Worm (Caenorhabditis elegans) whole organism, young adult: ENCODE results near the gene pmt-1.
A peak's percentile ranks its signal among the peaks of the same experiment; 100 is the strongest.

ENCODE experiments used
- B0261.1 ChIP-seq: sonication (generic microtip); optimal IDR thresholded peaks from 2 replicates; lab custom pipeline; 2016; ENCODE audit warnings: mild to moderate bottlenecking, missing genetic modification characterization, moderate library complexity, missing compliant biosample characterization
- C17E4.6 ChIP-seq: fragments of 200-800 bp; sonication (Bioruptor generic); IDR thresholded peaks from 2 replicates; pipeline ENCODE4 v1.3.6; 2022; ENCODE audit warnings: missing genetic modification reagents, missing genetic modification characterization, missing compliant biosample characterization
- F10E7.11 ChIP-seq: sonication (generic microtip); optimal IDR thresholded peaks from 2 replicates; lab custom pipeline; 2017; ENCODE audit warnings: mild to moderate bottlenecking, missing genetic modification characterization, moderate library complexity, missing compliant biosample characterization
- F22D6.2 ChIP-seq: sonication (generic microtip); optimal IDR thresholded peaks from 2 replicates; lab custom pipeline; 2016; ENCODE audit warnings: mild to moderate bottlenecking, missing genetic modification characterization, missing compliant biosample characterization
- K12H6.12 ChIP-seq: fragments of 200-800 bp; sonication (Bioruptor generic); optimal IDR thresholded peaks from 2 replicates; lab custom pipeline; 2018; ENCODE audit warnings: mild to moderate bottlenecking, missing genetic modification characterization, missing compliant biosample characterization
- T07F8.4 ChIP-seq: sonication (generic microtip); optimal IDR thresholded peaks from 2 replicates; lab custom pipeline; 2016; ENCODE audit warnings: mild to moderate bottlenecking, missing genetic modification characterization, moderate library complexity, missing compliant biosample characterization
- Y53G8AR.9 ChIP-seq: fragments of 200-800 bp; sonication (Bioruptor generic); conservative IDR thresholded peaks from 2 replicates; pipeline ENCODE4 v1.3.6; 2022; ENCODE audit warnings: missing genetic modification reagents, missing genetic modification characterization, missing compliant biosample characterization
- Y67H2A.10 ChIP-seq: fragments of 200-800 bp; sonication (Bioruptor generic); conservative IDR thresholded peaks from 2 replicates; pipeline ENCODE4 v1.3.6; 2022; ENCODE audit warnings: missing genetic modification reagents, missing genetic modification characterization, missing compliant biosample characterization
- ama-1 ChIP-seq, 3 experiments: fragments of 150-350 bp in 1 of 3; sonication (generic microtip) in 2 of 3; optimal IDR thresholded peaks; 2 replicates each; lab custom pipeline; 2014 to 2018; ENCODE audit warnings: missing biosample characterization in 2 of 3, missing genetic modification characterization in 2 of 3, missing genetic modification reagents in 2 of 3
- aptf-3 ChIP-seq: fragments of 200-800 bp; sonication (Bioruptor generic); IDR thresholded peaks from 2 replicates; pipeline ENCODE4 v1.3.6; 2022; ENCODE audit warnings: missing genetic modification characterization, missing compliant biosample characterization
- athp-1 ChIP-seq: sonication (generic microtip); optimal IDR thresholded peaks from 2 replicates; lab custom pipeline; 2017; ENCODE audit warnings: mild to moderate bottlenecking, missing genetic modification characterization, missing compliant biosample characterization
- attf-3 ChIP-seq: fragments of 200-800 bp; sonication (Bioruptor generic); conservative IDR thresholded peaks from 2 replicates; pipeline ENCODE4 v1.3.6; 2022; ENCODE audit warnings: missing genetic modification reagents, missing genetic modification characterization, missing compliant biosample characterization
- attf-6 ChIP-seq: fragments of 200-800 bp; sonication (Bioruptor generic); IDR thresholded peaks from 2 replicates; pipeline ENCODE4 v1.3.6; 2022; ENCODE audit warnings: missing genetic modification reagents, missing genetic modification characterization, missing compliant biosample characterization
- bed-1 ChIP-seq: fragments of 200-800 bp; sonication (Bioruptor generic); IDR thresholded peaks from 2 replicates; pipeline ENCODE4 v1.3.6; 2022; ENCODE audit warnings: missing genetic modification reagents, missing genetic modification characterization, missing compliant biosample characterization
- cebp-1 ChIP-seq, 2 experiments: fragments of 200-800 bp in 1 of 2; sonication (Bioruptor generic) in 1 of 2; sonication (generic microtip) in 1 of 2; IDR thresholded peaks in 1 of 2; optimal IDR thresholded peaks in 1 of 2; 2 replicates each; pipeline versions ENCODE4 v1.3.6 to Lab custom; 2017 to 2022; ENCODE audit warnings: missing compliant biosample characterization in 2 of 2, missing genetic modification characterization in 2 of 2, mild to moderate bottlenecking in 1 of 2, missing genetic modification reagents in 1 of 2, moderate library complexity in 1 of 2
- ceh-40 ChIP-seq: fragments of 200-800 bp; sonication (Bioruptor generic); IDR thresholded peaks from 2 replicates; pipeline ENCODE4 v1.3.6; 2022; ENCODE audit warnings: missing genetic modification characterization, missing compliant biosample characterization
- ceh-79 ChIP-seq: sonication (generic microtip); optimal IDR thresholded peaks from 2 replicates; lab custom pipeline; 2017; ENCODE audit warnings: mild to moderate bottlenecking, missing genetic modification characterization, missing compliant biosample characterization
- ceh-91 ChIP-seq: fragments of 200-800 bp; sonication (Bioruptor generic); IDR thresholded peaks from 2 replicates; pipeline ENCODE4 v1.3.6; 2022; ENCODE audit warnings: missing genetic modification reagents, missing genetic modification characterization, missing compliant biosample characterization
- die-1 ChIP-seq: sonication (generic microtip); optimal IDR thresholded peaks from 2 replicates; lab custom pipeline; 2016; ENCODE audit warnings: missing genotype, mild to moderate bottlenecking, missing genetic modification characterization, missing compliant biosample characterization
- dox-1 ChIP-seq: fragments of 200-800 bp; sonication (Bioruptor generic); IDR thresholded peaks from 2 replicates; pipeline ENCODE4 v1.3.6; 2022; ENCODE audit warnings: missing genetic modification reagents, missing genetic modification characterization, missing compliant biosample characterization
- dpff-1 ChIP-seq: sonication (generic microtip); optimal IDR thresholded peaks from 2 replicates; lab custom pipeline; 2017; ENCODE audit warnings: mild to moderate bottlenecking, missing genetic modification characterization, missing compliant biosample characterization
- egrh-3 ChIP-seq: fragments of 200-800 bp; sonication (Bioruptor generic); IDR thresholded peaks from 2 replicates; pipeline ENCODE4 v1.3.6; 2022; ENCODE audit warnings: missing genetic modification reagents, missing genetic modification characterization, missing compliant biosample characterization
- hlh-26 ChIP-seq: fragments of 200-800 bp; sonication (Bioruptor generic); conservative IDR thresholded peaks from 2 replicates; pipeline ENCODE4 v1.3.6; 2022; ENCODE audit warnings: missing genetic modification reagents, missing genetic modification characterization, missing compliant biosample characterization
- hmg-1.2 ChIP-seq: fragments of 200-800 bp; sonication (Bioruptor generic); IDR thresholded peaks from 2 replicates; pipeline ENCODE4 v1.3.6; 2022; ENCODE audit warnings: missing genetic modification reagents, missing genetic modification characterization, missing compliant biosample characterization
- hrde-1 ChIP-seq: sonication (generic microtip); optimal IDR thresholded peaks from 2 replicates; lab custom pipeline; 2016; ENCODE audit warnings: missing genetic modification characterization, mild to moderate bottlenecking, missing compliant biosample characterization, moderate library complexity, missing genotype, missing genetic modification reagents, borderline replicate concordance
- hsf-1 ChIP-seq: fragments of 200-800 bp; sonication (Bioruptor generic); IDR thresholded peaks from 2 replicates; pipeline ENCODE4 v1.3.6; 2022; ENCODE audit warnings: missing genetic modification reagents, missing genetic modification characterization, missing compliant biosample characterization
- lag-1 ChIP-seq: fragments of 200-800 bp; sonication (Bioruptor generic); IDR thresholded peaks from 2 replicates; pipeline ENCODE4 v1.3.6; 2022; ENCODE audit warnings: missing genetic modification reagents, missing genetic modification characterization, missing compliant biosample characterization
- let-607 ChIP-seq, 2 experiments: fragments of 200-800 bp in 1 of 2; sonication (Bioruptor generic) in 1 of 2; sonication (generic microtip) in 1 of 2; optimal IDR thresholded peaks; 2 replicates each; lab custom pipeline; 2016 to 2018; ENCODE audit warnings: mild to moderate bottlenecking in 2 of 2, missing compliant biosample characterization in 2 of 2, missing genetic modification characterization in 2 of 2, moderate library complexity in 2 of 2, missing genotype in 1 of 2
- lin-35 ChIP-seq, 3 experiments: fragments of 150-350 bp in 2 of 3; sonication (generic microtip) in 1 of 3; optimal IDR thresholded peaks; 2 replicates each; lab custom pipeline; 2014 to 2018; ENCODE audit warnings: missing biosample characterization in 3 of 3, missing genetic modification characterization in 3 of 3, missing genetic modification reagents in 3 of 3
- lin-40 ChIP-seq: sonication (generic microtip); optimal IDR thresholded peaks from 2 replicates; lab custom pipeline; 2016; ENCODE audit warnings: missing genetic modification characterization, mild to moderate bottlenecking, missing compliant biosample characterization, missing genotype, missing genetic modification reagents
- lir-1 ChIP-seq: fragments of 200-800 bp; sonication (Bioruptor generic); conservative IDR thresholded peaks from 2 replicates; pipeline ENCODE4 v1.3.6; 2022; ENCODE audit warnings: missing genetic modification reagents, missing genetic modification characterization, missing compliant biosample characterization
- lsl-1 ChIP-seq: fragments of 200-800 bp; sonication (Bioruptor generic); optimal IDR thresholded peaks from 2 replicates; lab custom pipeline; 2018; ENCODE audit warnings: mild to moderate bottlenecking, missing genetic modification characterization, moderate library complexity, missing compliant biosample characterization
- mcd-1 ChIP-seq: fragments of 200-800 bp; sonication (Bioruptor generic); IDR thresholded peaks from 2 replicates; pipeline ENCODE4 v1.3.6; 2022; ENCODE audit warnings: missing genetic modification reagents, missing genetic modification characterization, missing compliant biosample characterization
- mes-4 ChIP-seq: sonication (generic microtip); optimal IDR thresholded peaks from 2 replicates; lab custom pipeline; 2016; ENCODE audit warnings: missing genotype, missing genetic modification characterization, missing compliant biosample characterization
- repo-1 ChIP-seq: sonication (generic microtip); optimal IDR thresholded peaks from 2 replicates; lab custom pipeline; 2017; ENCODE audit warnings: mild to moderate bottlenecking, missing genetic modification characterization, missing compliant biosample characterization
- sdz-38 ChIP-seq: sonication (generic microtip); optimal IDR thresholded peaks from 2 replicates; lab custom pipeline; 2016; ENCODE audit warnings: missing genotype, missing genetic modification characterization, missing compliant biosample characterization
- sea-2 ChIP-seq: fragments of 200-800 bp; sonication (Bioruptor generic); IDR thresholded peaks from 2 replicates; pipeline ENCODE4 v1.3.6; 2022; ENCODE audit warnings: missing genetic modification characterization, missing compliant biosample characterization
- snpc-1.1 ChIP-seq: sonication (generic microtip); optimal IDR thresholded peaks from 2 replicates; lab custom pipeline; 2017; ENCODE audit warnings: missing genetic modification characterization, mild to moderate bottlenecking, missing compliant biosample characterization, antibody characterized with exemption, moderate library complexity, missing genotype, missing genetic modification reagents; ENCODE audit not compliant: insufficient read depth
- snpc-3.4 ChIP-seq: sonication (generic microtip); optimal IDR thresholded peaks from 2 replicates; lab custom pipeline; 2017; ENCODE audit warnings: missing genetic modification characterization, mild to moderate bottlenecking, missing compliant biosample characterization, antibody characterized with exemption, moderate library complexity, missing genotype, missing genetic modification reagents
- snpc-4 ChIP-seq, 5 experiments: fragments of 150-350 bp in 1 of 5; sonication (generic microtip) in 4 of 5; optimal IDR thresholded peaks; 2 replicates each; lab custom pipeline; 2014 to 2018; ENCODE audit warnings: missing genetic modification characterization in 5 of 5, missing biosample characterization in 3 of 5, antibody characterized with exemption in 2 of 5, mild to moderate bottlenecking in 2 of 5, missing compliant biosample characterization in 2 of 5, missing genotype in 2 of 5, moderate library complexity in 2 of 5, missing genetic modification reagents in 1 of 5
- sptf-2 ChIP-seq: fragments of 200-800 bp; sonication (Bioruptor generic); optimal IDR thresholded peaks from 2 replicates; lab custom pipeline; 2018; ENCODE audit warnings: mild to moderate bottlenecking, missing genetic modification characterization, missing compliant biosample characterization
- tbp1 ChIP-seq: fragments of 200-800 bp; sonication (Bioruptor generic); optimal IDR thresholded peaks from 2 replicates; lab custom pipeline; 2018; ENCODE audit warnings: mild to moderate bottlenecking, missing genetic modification characterization, missing compliant biosample characterization
- tbx-9 ChIP-seq: sonication (generic microtip); optimal IDR thresholded peaks from 2 replicates; lab custom pipeline; 2016; ENCODE audit warnings: borderline replicate concordance, missing genetic modification characterization, inconsistent platforms, missing compliant biosample characterization
- ztf-25 ChIP-seq: fragments of 200-800 bp; sonication (Bioruptor generic); IDR thresholded peaks from 2 replicates; pipeline ENCODE4 v1.3.6; 2022; ENCODE audit warnings: missing genetic modification reagents, missing genetic modification characterization, missing compliant biosample characterization
- ztf-28 ChIP-seq: fragments of 200-800 bp; sonication (Bioruptor generic); IDR thresholded peaks from 2 replicates; pipeline ENCODE4 v1.3.6; 2022; ENCODE audit warnings: missing genetic modification reagents, missing genetic modification characterization, missing compliant biosample characterization
- ztf-6 ChIP-seq: fragments of 200-800 bp; sonication (Bioruptor generic); IDR thresholded peaks from 2 replicates; pipeline ENCODE4 v1.3.6; 2022; ENCODE audit warnings: missing genetic modification reagents, missing genetic modification characterization, missing compliant biosample characterization

pmt-1 gene

ce11 chrII:5326024-5326627, 43.8 kb upstream of the pmt-1 start (continued):
- TF ChIP-seq die-1 (tag; lab: Kevin White, UChicago) = no peak
- TF ChIP-seq ztf-6 = no peak
- peak; percentile 79 for TF ChIP-seq K12H6.12 (tag; lab: Kevin White, UChicago)
- no peak for TF ChIP-seq lag-1 (GFP tag; lab: Robert Waterston, UW)
- TF ChIP-seq hrde-1 (tag; lab: Kevin White, UChicago) = no peak
- no peak for TF ChIP-seq Y53G8AR.9
- no peak for TF ChIP-seq aptf-3 (GFP tag; lab: Robert Waterston, UW)
- TF ChIP-seq Y67H2A.10 = no peak
- TF ChIP-seq ztf-28 = no peak
- TF ChIP-seq C17E4.6 = no peak
- peak; percentile 11 for TF ChIP-seq tbp1
- TF ChIP-seq ceh-79 (tag; lab: Kevin White, UChicago) = no peak
- no peak for TF ChIP-seq ama-1 (optimal IDR thresholded peaks at IDR 0.05; lab: Kevin White, UChicago)
- TF ChIP-seq ama-1 (GFP tag; optimal IDR thresholded peaks at IDR 0.05; lab: Kevin White, UChicago) = no peak
- TF ChIP-seq T07F8.4 (tag; lab: Kevin White, UChicago) = no peak
- no peak for TF ChIP-seq lir-1 (GFP tag; lab: Robert Waterston, UW)
- TF ChIP-seq lsl-1 (GFP tag; lab: Kevin White, UChicago) = no peak
- no peak for TF ChIP-seq sea-2 (GFP tag; lab: Robert Waterston, UW)
- peak in 1 of 3 experiments; percentile 55 for TF ChIP-seq lin-35 (GFP tag; optimal IDR thresholded peaks at IDR 0.05; lab: Kevin White, UChicago)
- peak; percentile 31 for TF ChIP-seq lin-40 (tag; lab: Kevin White, UChicago)
- TF ChIP-seq ceh-91 (GFP tag; lab: Robert Waterston, UW) = no peak
- TF ChIP-seq sdz-38 = no peak
- TF ChIP-seq F22D6.2 = no peak
- TF ChIP-seq hlh-26 (GFP tag; lab: Robert Waterston, UW) = no peak
- TF ChIP-seq snpc-4 (GFP tag; optimal IDR thresholded peaks at IDR 0.05; lab: Kevin White, UChicago) = no peak
- peak in 1 of 4 experiments; percentile 8 for TF ChIP-seq snpc-4 (tag; optimal IDR thresholded peaks at IDR 0.05; lab: Kevin White, UChicago)
- TF ChIP-seq attf-3 (GFP tag; lab: Robert Waterston, UW) = no peak
- TF ChIP-seq ceh-40 = no peak
- no peak for TF ChIP-seq snpc-3.4 (tag; lab: Kevin White, UChicago)
- 0 out of 2 replicates have a peak, but pooled peaks have one; percentile 16 for TF ChIP-seq mcd-1 (GFP tag; lab: Robert Waterston, UW)
- no peak for TF ChIP-seq bed-1 (GFP tag; lab: Robert Waterston, UW)
- TF ChIP-seq egrh-3 (GFP tag; lab: Robert Waterston, UW) = no peak
- TF ChIP-seq tbx-9 (tag; lab: Kevin White, UChicago) = no peak
- TF ChIP-seq cebp-1 (GFP tag; IDR thresholded peaks at IDR 0.05; lab: Robert Waterston, UW) = no peak
- TF ChIP-seq cebp-1 (tag; optimal IDR thresholded peaks at IDR 0.05; lab: Kevin White, UChicago) = peak; percentile 95
- no peak for TF ChIP-seq ztf-25 (GFP tag; lab: Robert Waterston, UW)
- TF ChIP-seq sptf-2 (GFP tag; lab: Kevin White, UChicago) = no peak
- TF ChIP-seq F10E7.11 (tag; lab: Kevin White, UChicago) = no peak
- peak; percentile 85 for TF ChIP-seq hmg-1.2 (GFP tag; lab: Robert Waterston, UW)
- no peak for TF ChIP-seq let-607 (tag; optimal IDR thresholded peaks at IDR 0.05; lab: Kevin White, UChicago)
- TF ChIP-seq snpc-1.1 (tag; lab: Kevin White, UChicago) = no peak
- TF ChIP-seq athp-1 = no peak
- TF ChIP-seq B0261.1 (tag; lab: Kevin White, UChicago) = no peak
- no peak for TF ChIP-seq dox-1 (GFP tag; lab: Robert Waterston, UW)
- TF ChIP-seq repo-1 = no peak
- no peak for TF ChIP-seq dpff-1
- no peak for TF ChIP-seq mes-4 (tag; lab: Kevin White, UChicago)
- no peak for TF ChIP-seq attf-6
- TF ChIP-seq hsf-1 (GFP tag; lab: Robert Waterston, UW) = no peak
